Worm (Caenorhabditis elegans) whole organism, early embryonic: ENCODE results near the gene ethe-1.

Experiments used
- B0310.2 ChIP-seq: sonication (generic microtip); optimal IDR thresholded peaks from 2 replicates; lab custom pipeline; 2016; ENCODE audit warnings: mild to moderate bottlenecking, missing genetic modification characterization, missing compliant biosample characterization
- F13C5.2 ChIP-seq: sonication (generic microtip); optimal IDR thresholded peaks from 2 replicates; lab custom pipeline; 2017; ENCODE audit warnings: mild to moderate bottlenecking, missing genetic modification characterization, inconsistent platforms, missing compliant biosample characterization
- aly-1 ChIP-seq: sonication (generic microtip); optimal IDR thresholded peaks from 2 replicates; lab custom pipeline; 2016; ENCODE audit warnings: missing genetic modification characterization, missing compliant biosample characterization
- ama-1 ChIP-seq: fragments of 150-350 bp; optimal IDR thresholded peaks from 2 replicates; lab custom pipeline; 2014
- ceh-13 ChIP-seq: fragments of 200-800 bp; sonication (Bioruptor generic); optimal IDR thresholded peaks from 2 replicates; lab custom pipeline; 2018; ENCODE audit warnings: mild to moderate bottlenecking, missing genetic modification characterization, missing compliant biosample characterization
- ceh-36 ChIP-seq: sonication (generic microtip); optimal IDR thresholded peaks from 2 replicates; lab custom pipeline; 2016; ENCODE audit warnings: missing genetic modification characterization, inconsistent platforms, missing compliant biosample characterization
- ets-7 ChIP-seq: sonication (generic microtip); optimal IDR thresholded peaks from 2 replicates; lab custom pipeline; 2016; ENCODE audit warnings: missing genotype, missing genetic modification characterization, missing compliant biosample characterization
- flt-1 ChIP-seq: fragments of 200-800 bp; sonication (Bioruptor generic); IDR thresholded peaks from 2 replicates; pipeline ENCODE4 v1.3.6; 2022; ENCODE audit warnings: missing genetic modification characterization, missing compliant biosample characterization
- hmbx-1 ChIP-seq: sonication (generic microtip); optimal IDR thresholded peaks from 2 replicates; lab custom pipeline; 2016; ENCODE audit warnings: mild to moderate bottlenecking, missing genetic modification characterization, missing compliant biosample characterization
- hmg-4 ChIP-seq: fragments of 200-800 bp; sonication (Bioruptor generic); optimal IDR thresholded peaks from 2 replicates; lab custom pipeline; 2018; ENCODE audit warnings: mild to moderate bottlenecking, missing genetic modification characterization, missing compliant biosample characterization
- hnd-1 ChIP-seq: sonication (generic microtip); optimal IDR thresholded peaks from 2 replicates; lab custom pipeline; 2016; ENCODE audit warnings: missing genetic modification characterization, missing compliant biosample characterization
- pes-1 ChIP-seq: fragments of 200-800 bp; sonication (Bioruptor generic); IDR thresholded peaks from 2 replicates; pipeline ENCODE4 v1.3.6; 2022; ENCODE audit warnings: missing genetic modification reagents, missing genetic modification characterization, missing compliant biosample characterization
- scrt-1 ChIP-seq: fragments of 200-800 bp; sonication (Bioruptor generic); IDR thresholded peaks from 2 replicates; pipeline ENCODE4 v1.3.6; 2022; ENCODE audit warnings: missing genetic modification characterization, missing compliant biosample characterization
- sea-1 ChIP-seq: fragments of 200-800 bp; sonication (Bioruptor generic); conservative IDR thresholded peaks from 2 replicates; pipeline ENCODE4 v1.3.6; 2022; ENCODE audit warnings: missing genetic modification characterization, missing compliant biosample characterization
- tbx-11 ChIP-seq: fragments of 200-800 bp; sonication (Bioruptor generic); IDR thresholded peaks from 2 replicates; pipeline ENCODE4 v1.3.6; 2022; ENCODE audit warnings: missing genetic modification characterization, missing compliant biosample characterization
- tbx-37 ChIP-seq: fragments of 200-800 bp; sonication (Bioruptor generic); conservative IDR thresholded peaks from 2 replicates; pipeline ENCODE4 v1.3.6; 2022; ENCODE audit warnings: missing genetic modification reagents, missing genetic modification characterization, missing compliant biosample characterization
- tra-4 ChIP-seq: sonication (generic microtip); optimal IDR thresholded peaks from 2 replicates; lab custom pipeline; 2017; ENCODE audit warnings: missing genetic modification characterization, missing compliant biosample characterization

Gene ethe-1

DNA sequence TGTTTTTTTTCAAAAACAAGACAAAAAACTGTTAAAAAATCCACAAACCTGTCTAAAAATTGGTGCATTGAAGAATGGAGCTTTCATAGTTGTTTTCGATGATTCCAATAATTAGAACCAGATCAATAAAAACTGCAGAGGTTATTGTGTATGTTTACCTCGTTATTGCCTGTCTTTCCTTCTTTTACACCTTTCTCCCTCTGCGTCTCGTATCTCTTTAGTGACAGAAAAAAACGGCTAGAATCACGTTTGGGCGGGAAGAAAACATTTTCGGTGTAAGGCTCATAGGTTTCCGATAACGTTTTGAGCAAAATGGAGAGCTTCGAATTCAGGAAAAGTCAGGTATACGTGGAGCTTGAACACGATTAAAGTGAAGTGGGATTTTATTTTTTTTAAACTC is at the start of gene ethe-1:
TSS of gene ethe-1 (minus strand) at position 150 of the 400 bp plus-strand sequence.
- no peak for TF ChIP-seq aly-1 (tag; lab: Kevin White, UChicago)
- no peak for TF ChIP-seq flt-1
- TF ChIP-seq scrt-1: no peak
- TF ChIP-seq sea-1 (GFP tag; lab: Robert Waterston, UW): no peak
- no peak for TF ChIP-seq hnd-1 (tag; lab: Kevin White, UChicago)
- no peak for TF ChIP-seq ets-7 (tag; lab: Kevin White, UChicago)
- no peak for TF ChIP-seq B0310.2
- TF ChIP-seq tbx-11: no peak
- TF ChIP-seq ama-1: no peak

- TF ChIP-seq hnd-1 (tag; lab: Kevin White, UChicago) (no peak), F13C5.2 (tag; lab: Kevin White, UChicago) (no peak), sea-1 (GFP tag; lab: Robert Waterston, UW) (no peak), aly-1 (tag; lab: Kevin White, UChicago) (no peak), ets-7 (tag; lab: Kevin White, UChicago) (no peak), ceh-36 (tag; lab: Kevin White, UChicago) (no peak), tra-4 (no peak), tbx-11 (no peak), B0310.2 (no peak), flt-1 (no peak), hmbx-1 (tag; lab: Kevin White, UChicago) (no peak), pes-1 (no peak), tbx-37 (no peak), ama-1 (no peak), scrt-1 (no peak), ceh-13 (GFP tag; lab: Kevin White, UChicago) (no peak), hmg-4 (GFP tag; lab: Kevin White, UChicago) (no peak)
These were observed 37.4 kb upstream of the ethe-1 start, which contains the start of gene T05A1.5 for ce11 chrIV:9545986-9546385. T05A1.5 (plus strand) TSS chrIV:9546286.

DNA sequence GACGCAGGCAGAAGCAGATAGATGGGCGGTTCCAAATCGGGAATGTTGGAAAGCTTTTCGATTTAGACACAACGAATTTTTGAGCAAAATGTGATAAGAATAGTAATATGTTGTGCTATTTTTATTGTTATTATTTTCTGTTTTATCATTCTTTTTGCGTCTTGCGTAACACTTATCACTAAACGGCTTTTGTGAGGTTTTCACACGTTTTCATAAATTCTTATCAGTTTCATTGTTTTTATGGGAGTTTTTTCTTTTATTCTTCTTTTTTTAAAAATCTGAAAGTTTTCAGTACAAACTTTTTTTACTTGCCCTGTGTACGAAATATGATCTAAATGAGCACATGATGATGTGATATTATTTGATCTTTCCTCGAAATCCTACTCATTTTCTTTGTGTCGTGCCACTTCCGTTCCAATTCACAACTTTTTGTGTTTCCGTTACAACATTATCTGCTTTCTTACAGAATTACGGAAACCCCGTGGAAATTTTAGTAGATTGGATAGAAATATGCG is 31.8 kb upstream of the ethe-1 start, which contains the start of gene fbl-1:
TSS of gene fbl-1 (plus strand) at position 465 of the 515 bp plus-strand sequence.
- TF ChIP-seq F13C5.2 (tag; lab: Kevin White, UChicago) (no peak), aly-1 (tag; lab: Kevin White, UChicago) (no peak), flt-1 (no peak), tbx-37 (no peak), B0310.2 (no peak), sea-1 (GFP tag; lab: Robert Waterston, UW) (no peak)

DNA sequence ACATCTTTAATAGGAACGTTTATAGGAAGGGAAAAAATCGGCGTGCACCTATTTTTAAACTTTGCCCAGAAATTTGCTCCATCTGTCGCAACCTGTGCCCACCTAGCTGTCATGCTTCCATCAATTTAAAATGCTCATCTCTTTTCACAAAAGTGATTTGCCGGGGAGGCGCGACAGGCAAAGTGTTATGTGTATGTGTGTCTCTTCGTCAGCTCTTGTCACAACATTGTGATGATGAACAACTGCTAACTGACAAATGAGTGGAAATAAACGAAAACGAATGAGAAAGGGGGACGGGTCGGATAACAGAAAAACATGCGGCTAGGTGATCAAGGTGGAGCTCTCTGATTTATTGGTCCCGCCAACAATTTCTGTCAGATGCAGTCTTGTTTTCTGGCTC is 29.7 kb upstream of the ethe-1 start:
- TF ChIP-seq ceh-13 (GFP tag; lab: Kevin White, UChicago) (no peak), ets-7 (tag; lab: Kevin White, UChicago) (no peak), ama-1 (no peak), F13C5.2 (tag; lab: Kevin White, UChicago) (no peak), tbx-37 (no peak), ceh-36 (tag; lab: Kevin White, UChicago) (no peak), hmbx-1 (tag; lab: Kevin White, UChicago) (no peak), scrt-1 (no peak), hnd-1 (tag; lab: Kevin White, UChicago) (no peak)

DNA sequence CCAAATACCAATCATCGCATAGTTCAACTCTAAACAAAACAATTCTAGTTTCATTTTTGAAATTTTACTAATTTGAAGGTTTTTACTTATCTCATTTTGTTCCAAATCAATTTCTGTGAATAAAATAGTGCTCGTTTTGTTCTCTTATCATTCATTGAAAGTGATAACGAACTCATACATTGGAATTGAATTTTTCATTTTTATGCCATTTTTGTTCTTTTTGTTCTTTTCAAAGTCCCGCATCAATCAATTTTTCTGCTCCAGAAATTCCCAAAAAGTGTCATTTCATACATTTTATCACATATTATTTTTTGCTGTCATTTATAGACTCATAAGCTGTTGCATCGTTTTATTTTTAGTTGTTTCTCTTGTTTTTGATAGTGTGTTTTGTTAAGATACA is 28.9 kb upstream of the ethe-1 start:
- TF ChIP-seq F13C5.2 (tag; lab: Kevin White, UChicago) (no peak), flt-1 (no peak)

DNA sequence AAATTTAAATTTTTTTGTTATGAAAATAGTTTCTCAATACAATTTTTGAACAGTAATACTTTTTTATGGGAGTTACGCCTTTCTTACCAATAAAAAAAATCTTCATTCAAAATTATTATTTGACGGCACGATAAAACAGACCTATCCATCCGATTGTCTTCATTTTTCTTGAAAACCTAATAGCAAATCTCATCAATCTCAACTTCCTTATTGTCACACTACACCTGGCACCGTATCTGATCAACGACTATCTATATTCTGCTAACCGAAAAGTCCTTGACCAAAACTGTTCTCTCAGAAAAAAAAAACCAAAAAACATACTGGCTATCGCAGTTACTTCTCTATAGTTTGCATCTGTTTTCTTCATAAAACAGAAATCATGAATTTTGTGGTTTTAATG is 27.6 kb upstream of the ethe-1 start:
- TF ChIP-seq tbx-37 (no peak), ceh-13 (GFP tag; lab: Kevin White, UChicago) (no peak), B0310.2 (no peak), scrt-1 (no peak), F13C5.2 (tag; lab: Kevin White, UChicago) (no peak), flt-1 (no peak), pes-1 (no peak), tra-4 (no peak), ceh-36 (tag; lab: Kevin White, UChicago) (no peak), sea-1 (GFP tag; lab: Robert Waterston, UW) (no peak), tbx-11 (no peak), aly-1 (tag; lab: Kevin White, UChicago) (no peak)

- no peak for TF ChIP-seq tbx-11
- no peak for TF ChIP-seq flt-1
- TF ChIP-seq ama-1: no peak
- TF ChIP-seq pes-1: no peak
- TF ChIP-seq hmbx-1 (tag; lab: Kevin White, UChicago): no peak
- no peak for TF ChIP-seq ceh-13 (GFP tag; lab: Kevin White, UChicago)
- no peak for TF ChIP-seq ceh-36 (tag; lab: Kevin White, UChicago)
- TF ChIP-seq tra-4: no peak
- no peak for TF ChIP-seq ets-7 (tag; lab: Kevin White, UChicago)
- no peak for TF ChIP-seq sea-1 (GFP tag; lab: Robert Waterston, UW)
- no peak for TF ChIP-seq scrt-1
- TF ChIP-seq B0310.2: no peak
- no peak for TF ChIP-seq F13C5.2 (tag; lab: Kevin White, UChicago)
- no peak for TF ChIP-seq hmg-4 (GFP tag; lab: Kevin White, UChicago)
- TF ChIP-seq aly-1 (tag; lab: Kevin White, UChicago): no peak
These were observed 26.5 kb upstream of the ethe-1 start for ce11 chrIV:9535105-9535504.

- TF ChIP-seq ets-7 (tag; lab: Kevin White, UChicago) (no peak), aly-1 (tag; lab: Kevin White, UChicago) (no peak), flt-1 (no peak), hmbx-1 (tag; lab: Kevin White, UChicago) (no peak), sea-1 (GFP tag; lab: Robert Waterston, UW) (no peak), scrt-1 (no peak), pes-1 (no peak), tbx-11 (no peak), ama-1 (no peak), F13C5.2 (tag; lab: Kevin White, UChicago) (no peak), ceh-13 (GFP tag; lab: Kevin White, UChicago) (no peak), hnd-1 (tag; lab: Kevin White, UChicago) (no peak), tra-4 (no peak), ceh-36 (tag; lab: Kevin White, UChicago) (no peak)
These were observed 25.8 kb upstream of the ethe-1 start for ce11 chrIV:9534342-9534741.
